Fruit fly (Drosophila melanogaster): ENCODE results near the gene eRF3.

Gene eRF3

DNA sequence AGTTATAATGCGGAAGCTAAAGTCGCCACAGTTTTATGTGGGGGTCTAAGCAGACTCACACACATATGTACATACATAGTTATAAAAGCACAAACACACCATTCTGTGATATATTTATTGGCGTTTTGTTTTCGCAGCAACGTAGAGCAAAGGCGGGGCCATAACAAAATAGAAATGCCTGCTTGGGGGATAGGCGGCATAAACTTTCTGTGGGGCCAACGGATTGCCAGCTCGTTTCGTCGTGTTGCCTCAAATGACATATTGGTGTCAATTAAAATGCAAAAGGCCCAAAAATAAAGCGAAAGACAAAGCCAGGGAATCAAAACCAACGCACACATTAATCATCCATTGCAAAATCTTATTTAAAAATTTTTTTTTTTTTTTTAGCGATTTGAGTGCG is 34.6 kb downstream of the eRF3 start (continued):
- TF ChIP-seq CG15601 (tag; optimal IDR thresholded peaks at IDR 0.05): no peak
- no peak for TF ChIP-seq Fer2 (tag; optimal IDR thresholded peaks at IDR 0.05)
- 0 out of 2 replicates have a peak, but pooled peaks have one; percentile 13 for TF ChIP-seq Adf1 (GFP tag; IDR thresholded peaks at IDR 0.05)
- no peak for TF ChIP-seq B-H1 (GFP tag; IDR thresholded peaks at IDR 0.05)
- TF ChIP-seq z (GFP tag; IDR thresholded peaks at IDR 0.05): no peak
- no peak for TF ChIP-seq dmrt11E (tag; optimal IDR thresholded peaks at IDR 0.05)
- no peak for TF ChIP-seq yki (optimal IDR thresholded peaks at IDR 0.05)
- TF ChIP-seq pho (GFP tag; optimal IDR thresholded peaks at IDR 0.05): no peak
- no peak for TF ChIP-seq gsb (GFP tag; IDR thresholded peaks at IDR 0.05)
- no peak for TF ChIP-seq CG7987 (GFP tag; optimal IDR thresholded peaks at IDR 0.05)
- TF ChIP-seq sob (GFP tag; IDR thresholded peaks at IDR 0.05): no peak
- no peak for TF ChIP-seq CG12659 (GFP tag; optimal IDR thresholded peaks at IDR 0.05)
- no peak for TF ChIP-seq al (GFP tag; IDR thresholded peaks at IDR 0.05)
- no peak for TF ChIP-seq CG43689 (GFP tag; IDR thresholded peaks at IDR 0.05)
- TF ChIP-seq zfh1 (GFP tag; IDR thresholded peaks at IDR 0.05): no peak
- TF ChIP-seq CG14441 (GFP tag; IDR thresholded peaks at IDR 0.05): no peak
- TF ChIP-seq MESR4 (GFP tag; optimal IDR thresholded peaks at IDR 0.05): no peak
- TF ChIP-seq CG1792 (GFP tag; optimal IDR thresholded peaks at IDR 0.05): no peak
- no peak for TF ChIP-seq dan (GFP tag; IDR thresholded peaks at IDR 0.05)
- no peak for TF ChIP-seq Doc2 (GFP tag; IDR thresholded peaks at IDR 0.05)
- TF ChIP-seq Ssrp (tag; optimal IDR thresholded peaks at IDR 0.05): no peak
- TF ChIP-seq CG30403 (GFP tag; optimal IDR thresholded peaks at IDR 0.05): no peak
- TF ChIP-seq grau (tag; optimal IDR thresholded peaks at IDR 0.05): no peak
- peak; percentile 48 for TF ChIP-seq Hmr (GFP tag; optimal IDR thresholded peaks at IDR 0.05)
- peak; percentile 6 for TF ChIP-seq CG13624 (GFP tag; optimal IDR thresholded peaks at IDR 0.05)
- no peak for TF ChIP-seq CHES-1-like (GFP tag; optimal IDR thresholded peaks at IDR 0.05)
- TF ChIP-seq lab (GFP tag; optimal IDR thresholded peaks at IDR 0.05): peak; percentile 43
- TF ChIP-seq CG10565 (GFP tag; optimal IDR thresholded peaks at IDR 0.05): no peak
- TF ChIP-seq seq (GFP tag; IDR thresholded peaks at IDR 0.05): no peak
- TF ChIP-seq unpg (GFP tag; optimal IDR thresholded peaks at IDR 0.05): no peak
- no peak for TF ChIP-seq Neu2 (GFP tag; optimal IDR thresholded peaks at IDR 0.05; ENCODE audit: borderline replicate concordance)
- no peak for TF ChIP-seq gsb-n (tag; optimal IDR thresholded peaks at IDR 0.05)
- no peak for TF ChIP-seq CG7745 (tag; optimal IDR thresholded peaks at IDR 0.05)
- TF ChIP-seq Bteb2 (GFP tag; optimal IDR thresholded peaks at IDR 0.05): no peak
- no peak for TF ChIP-seq tio (GFP tag; optimal IDR thresholded peaks at IDR 0.05)
- no peak for TF ChIP-seq twi (tag; optimal IDR thresholded peaks at IDR 0.05)
- TF ChIP-seq grn (GFP tag; optimal IDR thresholded peaks at IDR 0.05): no peak
- TF ChIP-seq HmgZ (tag; optimal IDR thresholded peaks at IDR 0.05): no peak
- no peak for TF ChIP-seq Rfx (GFP tag; IDR thresholded peaks at IDR 0.05)
- TF ChIP-seq Hand (GFP tag; optimal IDR thresholded peaks at IDR 0.05): no peak
- TF ChIP-seq Mes4 (GFP tag; optimal IDR thresholded peaks at IDR 0.05): no peak
- TF ChIP-seq repo (GFP tag; optimal IDR thresholded peaks at IDR 0.05): no peak
- no peak for TF ChIP-seq CG7357 (GFP tag; IDR thresholded peaks at IDR 0.05)
- no peak for TF ChIP-seq CG10321 (GFP tag; IDR thresholded peaks at IDR 0.05)
- TF ChIP-seq ERR (GFP tag; optimal IDR thresholded peaks at IDR 0.05): no peak
- no peak for TF ChIP-seq Taf1 (GFP tag; IDR thresholded peaks at IDR 0.05)
- no peak for TF ChIP-seq CG14965 (GFP tag; optimal IDR thresholded peaks at IDR 0.05; ENCODE audit: borderline replicate concordance)
- TF ChIP-seq CG10209 (GFP tag; optimal IDR thresholded peaks at IDR 0.05): no peak
- no peak for TF ChIP-seq wek (GFP tag; optimal IDR thresholded peaks at IDR 0.05)
- no peak for TF ChIP-seq exex (tag; optimal IDR thresholded peaks at IDR 0.05)
- no peak for TF ChIP-seq Hmx (GFP tag; optimal IDR thresholded peaks at IDR 0.05)
- TF ChIP-seq CG18011 (GFP tag; optimal IDR thresholded peaks at IDR 0.05): no peak
- TF ChIP-seq mam (GFP tag; optimal IDR thresholded peaks at IDR 0.05): no peak

Measured in whole organism, embryonic.